Fruit fly (Drosophila melanogaster): ENCODE results near the gene Spg7.

Gene Spg7

DNA sequence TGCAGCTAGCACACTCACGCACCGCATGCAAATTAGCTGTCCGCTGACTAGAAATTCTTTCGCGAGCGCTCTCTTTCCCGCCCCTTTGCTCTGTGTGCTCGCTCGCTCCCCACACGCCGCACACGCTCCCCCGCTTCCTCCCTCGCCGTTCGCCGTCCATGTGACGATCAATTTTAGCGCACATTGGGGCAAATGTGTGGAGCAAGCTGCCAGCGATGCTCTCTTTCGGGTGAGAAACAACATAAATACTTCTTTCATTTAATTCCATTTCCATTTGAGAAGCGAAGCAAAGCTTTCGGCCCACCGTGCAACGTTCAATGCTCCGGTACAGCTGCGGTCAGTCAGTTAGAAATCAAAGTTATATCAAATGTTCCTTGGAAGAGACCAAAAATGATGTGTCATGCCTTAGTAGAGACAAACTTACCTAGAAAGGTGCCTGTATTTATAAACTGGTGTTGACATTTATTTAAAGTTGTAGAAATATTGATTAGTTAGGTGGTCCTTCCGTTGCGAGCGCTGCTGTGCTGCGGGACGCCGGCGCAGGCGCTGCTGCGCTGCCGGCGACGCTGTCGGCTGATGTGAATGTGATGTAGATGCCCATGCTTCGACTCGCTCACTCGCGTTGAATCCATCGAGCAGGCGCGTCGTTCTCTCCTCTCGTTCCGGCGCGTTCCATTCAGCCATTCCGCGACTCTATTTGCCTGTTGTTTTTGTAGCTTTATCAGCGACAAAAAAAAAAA is 51.8 kb downstream of the Spg7 start (continued):
- TF ChIP-seq Awh (GFP tag; IDR thresholded peaks at IDR 0.05) (peak; percentile 97), wor (GFP tag; IDR thresholded peaks at IDR 0.05) (peak; percentile 95), CG10431 (GFP tag; optimal IDR thresholded peaks at IDR 0.05) (peak; percentile 88), CG13775 (GFP tag; optimal IDR thresholded peaks at IDR 0.05) (peak; percentile 95), mirr (GFP tag; optimal IDR thresholded peaks at IDR 0.05) (peak; percentile 95), pnt (GFP tag; optimal IDR thresholded peaks at IDR 0.05) (peak; percentile 94)

DNA sequence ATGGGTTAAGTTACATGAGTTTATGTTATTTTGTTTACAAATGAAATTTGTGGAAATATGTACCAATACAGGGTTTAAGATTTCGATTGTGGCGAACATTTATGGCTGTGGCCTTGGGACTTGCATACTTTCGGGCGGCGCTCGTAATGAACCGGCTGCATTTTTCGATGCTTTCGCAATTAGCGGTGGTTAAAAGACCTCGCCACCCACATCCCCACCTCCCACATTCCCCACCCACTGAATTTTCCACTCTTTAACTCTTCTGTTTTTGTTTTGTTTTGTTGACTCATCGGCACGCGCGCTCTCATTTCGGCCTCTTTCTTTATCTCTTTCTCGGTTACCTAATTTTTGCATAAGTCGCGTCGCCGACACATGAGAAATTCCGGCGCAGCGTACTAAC is 52.4 kb downstream of the Spg7 start:
- TF ChIP-seq Meics (GFP tag; optimal IDR thresholded peaks at IDR 0.05), result no peak
- TF ChIP-seq CG2199 (GFP tag; IDR thresholded peaks at IDR 0.05), result peak; percentile 21; the same call in 1 of the 3 replicates
- peak in 1 of 2 experiments; percentile 73 for TF ChIP-seq Pdp1 (GFP tag; optimal IDR thresholded peaks at IDR 0.05)
- TF ChIP-seq BEAF-32 (GFP tag; optimal IDR thresholded peaks at IDR 0.05), result no peak
- no peak for TF ChIP-seq Ptx1 (GFP tag; IDR thresholded peaks at IDR 0.05)
- no peak for TF ChIP-seq disco-r (GFP tag; optimal IDR thresholded peaks at IDR 0.05)
- no peak for TF ChIP-seq CG6854 (GFP tag; optimal IDR thresholded peaks at IDR 0.05)
- peak; percentile 79; the same call in 2 of the 3 replicates for TF ChIP-seq sr (GFP tag; IDR thresholded peaks at IDR 0.05)

Data from whole organism, embryonic.